Worm (Caenorhabditis elegans) whole organism, L1 larva: ENCODE results near the gene F08G2.7.
A peak's percentile ranks its signal among the peaks of the same experiment; 100 is the strongest.

Source experiments
- C04F5.9 ChIP-seq: sonication (generic microtip); optimal IDR thresholded peaks from 2 replicates; lab custom pipeline; 2016; ENCODE audit warnings: missing genetic modification characterization, missing compliant biosample characterization
- C16A3.4 ChIP-seq: fragments of 150-350 bp; optimal IDR thresholded peaks from 2 replicates; lab custom pipeline; 2014; ENCODE audit warnings: missing biosample characterization, missing genetic modification characterization
- F16B12.6 ChIP-seq: fragments of 150-350 bp; optimal IDR thresholded peaks from 2 replicates; lab custom pipeline; 2014; ENCODE audit warnings: missing biosample characterization, missing genetic modification characterization
- Y116A8C.19 ChIP-seq: sonication (generic microtip); optimal IDR thresholded peaks from 2 replicates; lab custom pipeline; 2016; ENCODE audit warnings: missing compliant biosample characterization, missing genetic modification characterization, borderline replicate concordance
- alr-1 ChIP-seq: fragments of 200-800 bp; sonication (Bioruptor generic); optimal IDR thresholded peaks from 2 replicates; lab custom pipeline; 2018; ENCODE audit warnings: borderline replicate concordance, mild to moderate bottlenecking, missing genetic modification characterization, missing compliant biosample characterization
- blmp-1 ChIP-seq: fragments of 150-350 bp; optimal IDR thresholded peaks from 2 replicates; lab custom pipeline; 2014; ENCODE audit warnings: missing biosample characterization, missing genetic modification characterization
- ceh-63 ChIP-seq: fragments of 200-800 bp; sonication (Bioruptor generic); optimal IDR thresholded peaks from 2 replicates; lab custom pipeline; 2018; ENCODE audit warnings: mild to moderate bottlenecking, missing genetic modification characterization, missing compliant biosample characterization
- ceh-8 ChIP-seq: fragments of 200-800 bp; sonication (Bioruptor generic); optimal IDR thresholded peaks from 2 replicates; lab custom pipeline; 2018; ENCODE audit warnings: mild to moderate bottlenecking, missing genetic modification characterization, moderate library complexity, missing compliant biosample characterization
- ces-1 ChIP-seq: fragments of 150-350 bp; optimal IDR thresholded peaks from 2 replicates; lab custom pipeline; 2014; ENCODE audit warnings: missing biosample characterization, missing genetic modification reagents, missing genetic modification characterization
- dpl-1 ChIP-seq, 3 experiments: fragments of 150-350 bp in 2 of 3; sonication (generic microtip) in 1 of 3; optimal IDR thresholded peaks; 2 replicates each; lab custom pipeline; 2014 to 2017; ENCODE audit warnings: missing biosample characterization in 3 of 3, missing genetic modification characterization in 3 of 3, missing genetic modification reagents in 3 of 3
- dsc-1 ChIP-seq: sonication (generic microtip); optimal IDR thresholded peaks from 2 replicates; lab custom pipeline; 2016; ENCODE audit warnings: mild to moderate bottlenecking, missing genetic modification characterization, missing compliant biosample characterization
- efl-1 ChIP-seq, 4 experiments: fragments of 150-350 bp; optimal IDR thresholded peaks in 3 of 4; peaks in 1 of 4; 1 replicate in 1 of 4; 2 replicates in 3 of 4; lab custom pipeline; 2014; ENCODE audit warnings: missing biosample characterization in 2 of 4, missing genetic modification characterization in 2 of 4, missing genetic modification reagents in 2 of 4
- elt-2 ChIP-seq: sonication (generic microtip); optimal IDR thresholded peaks from 2 replicates; lab custom pipeline; 2016; ENCODE audit warnings: missing genetic modification characterization, mild to moderate bottlenecking, inconsistent platforms, missing compliant biosample characterization, missing genetic modification reagents
- elt-3 ChIP-seq, 6 experiments: fragments of 150-350 bp in 1 of 6; sonication (generic microtip); optimal IDR thresholded peaks; 2 replicates each; lab custom pipeline; 2017 to 2018; ENCODE audit warnings: missing biosample characterization in 6 of 6, missing genetic modification characterization in 6 of 6, inconsistent platforms in 1 of 6
- ets-5 ChIP-seq: fragments of 200-800 bp; sonication (Bioruptor generic); IDR thresholded peaks from 2 replicates; pipeline ENCODE4 v1.3.6; 2022; ENCODE audit warnings: missing genetic modification characterization, missing compliant biosample characterization
- fkh-4 ChIP-seq: sonication (generic microtip); optimal IDR thresholded peaks from 2 replicates; lab custom pipeline; 2016; ENCODE audit warnings: missing compliant biosample characterization, missing genetic modification characterization, borderline replicate concordance
- fkh-8 ChIP-seq: sonication (generic microtip); optimal IDR thresholded peaks from 2 replicates; lab custom pipeline; 2016; ENCODE audit warnings: mild to moderate bottlenecking, missing genetic modification characterization, missing compliant biosample characterization
- fos-1 ChIP-seq: fragments of 150-350 bp; optimal IDR thresholded peaks from 2 replicates; lab custom pipeline; 2014; ENCODE audit warnings: missing biosample characterization, missing genetic modification characterization
- hlh-4 ChIP-seq: sonication (generic microtip); optimal IDR thresholded peaks from 2 replicates; lab custom pipeline; 2016; ENCODE audit warnings: mild to moderate bottlenecking, missing genetic modification characterization, missing compliant biosample characterization
- jun-1 ChIP-seq: fragments of 150-350 bp; optimal IDR thresholded peaks from 2 replicates; lab custom pipeline; 2014; ENCODE audit warnings: missing biosample characterization, missing genetic modification reagents, missing genetic modification characterization
- lin-14 ChIP-seq: fragments of 200-800 bp; sonication (Bioruptor generic); optimal IDR thresholded peaks from 2 replicates; lab custom pipeline; 2018; ENCODE audit warnings: mild to moderate bottlenecking, missing genetic modification characterization, moderate library complexity, missing compliant biosample characterization
- lin-39 ChIP-seq: fragments of 150-350 bp; optimal IDR thresholded peaks from 2 replicates; lab custom pipeline; 2014; ENCODE audit warnings: missing biosample characterization, missing genetic modification reagents, missing genetic modification characterization
- lir-3 ChIP-seq: sonication (generic microtip); optimal IDR thresholded peaks from 2 replicates; lab custom pipeline; 2016; ENCODE audit warnings: mild to moderate bottlenecking, missing genetic modification characterization, moderate library complexity, missing compliant biosample characterization; ENCODE audit not compliant: poor library complexity
- mab-9 ChIP-seq: fragments of 200-800 bp; sonication (Bioruptor generic); IDR thresholded peaks from 2 replicates; pipeline ENCODE4 v1.3.6; 2022; ENCODE audit warnings: missing genetic modification reagents, missing genetic modification characterization, missing compliant biosample characterization
- mef-2 ChIP-seq: fragments of 150-350 bp; optimal IDR thresholded peaks from 2 replicates; lab custom pipeline; 2014; ENCODE audit warnings: missing biosample characterization, missing genetic modification characterization
- mep-1 ChIP-seq: fragments of 150-350 bp; optimal IDR thresholded peaks from 2 replicates; lab custom pipeline; 2014; ENCODE audit warnings: missing biosample characterization, missing genetic modification characterization
- nhr-11 ChIP-seq: fragments of 150-350 bp; optimal IDR thresholded peaks from 2 replicates; lab custom pipeline; 2014; ENCODE audit warnings: missing biosample characterization, missing genetic modification characterization
- nhr-19 ChIP-seq: fragments of 200-800 bp; sonication (Bioruptor generic); conservative IDR thresholded peaks from 2 replicates; pipeline ENCODE4 v1.3.6; 2022; ENCODE audit warnings: missing genetic modification characterization, missing compliant biosample characterization
- nhr-20 ChIP-seq: sonication (generic microtip); optimal IDR thresholded peaks from 2 replicates; lab custom pipeline; 2016; ENCODE audit warnings: mild to moderate bottlenecking, missing genetic modification characterization, missing compliant biosample characterization
- nhr-71 ChIP-seq: sonication (generic microtip); optimal IDR thresholded peaks from 2 replicates; lab custom pipeline; 2016; ENCODE audit warnings: mild to moderate bottlenecking, missing genetic modification characterization, moderate library complexity, missing compliant biosample characterization
- nhr-77 ChIP-seq: fragments of 150-350 bp; optimal IDR thresholded peaks from 2 replicates; lab custom pipeline; 2014; ENCODE audit warnings: missing biosample characterization, missing genetic modification characterization
- nhr-84 ChIP-seq: sonication (generic microtip); optimal IDR thresholded peaks from 2 replicates; lab custom pipeline; 2017; ENCODE audit warnings: missing biosample characterization, missing genetic modification characterization
- nhr-85 ChIP-seq: sonication (generic microtip); peaks from one replicate; lab custom pipeline; 2016; ENCODE audit warnings: missing genetic modification characterization, inconsistent platforms, missing compliant biosample characterization
- pqm-1 ChIP-seq: sonication (generic microtip); optimal IDR thresholded peaks from 3 replicates; lab custom pipeline; 2017; ENCODE audit warnings: missing biosample characterization, missing genetic modification characterization
- skn-1 ChIP-seq: fragments of 150-350 bp; optimal IDR thresholded peaks from 2 replicates; lab custom pipeline; 2014; ENCODE audit warnings: missing biosample characterization, missing genetic modification characterization
- snpc-4 ChIP-seq: fragments of 150-350 bp; optimal IDR thresholded peaks from 2 replicates; lab custom pipeline; 2014; ENCODE audit warnings: missing biosample characterization, missing genetic modification characterization
- sptf-1 ChIP-seq: fragments of 150-350 bp; optimal IDR thresholded peaks from 2 replicates; lab custom pipeline; 2014; ENCODE audit warnings: missing biosample characterization, missing genetic modification characterization
- sup-37 ChIP-seq: fragments of 200-800 bp; sonication (Bioruptor generic); optimal IDR thresholded peaks from 2 replicates; lab custom pipeline; 2018; ENCODE audit warnings: mild to moderate bottlenecking, missing genetic modification characterization, missing compliant biosample characterization
- tbx-2 ChIP-seq: sonication (generic microtip); optimal IDR thresholded peaks from 2 replicates; lab custom pipeline; 2016; ENCODE audit warnings: missing genetic modification characterization, missing compliant biosample characterization
- unc-62 ChIP-seq: fragments of 150-350 bp; optimal IDR thresholded peaks from 2 replicates; lab custom pipeline; 2014; ENCODE audit warnings: missing biosample characterization, missing genetic modification reagents, missing genetic modification characterization
- unc-98 ChIP-seq: fragments of 200-800 bp; sonication (Bioruptor generic); IDR thresholded peaks from 2 replicates; pipeline ENCODE4 v1.3.6; 2022; ENCODE audit warnings: missing genetic modification characterization, missing compliant biosample characterization
- vab-15 ChIP-seq: sonication (generic microtip); optimal IDR thresholded peaks from 2 replicates; lab custom pipeline; 2017; ENCODE audit warnings: missing genotype, mild to moderate bottlenecking, missing genetic modification characterization, missing compliant biosample characterization
- xbp-1 ChIP-seq: sonication (generic microtip); optimal IDR thresholded peaks from 2 replicates; lab custom pipeline; 2016; ENCODE audit warnings: missing genetic modification characterization, missing compliant biosample characterization
- zag-1 ChIP-seq: fragments of 150-350 bp; optimal IDR thresholded peaks from 2 replicates; lab custom pipeline; 2014; ENCODE audit warnings: missing biosample characterization, missing genetic modification characterization
- ztf-4 ChIP-seq: fragments of 150-350 bp; optimal IDR thresholded peaks from 2 replicates; lab custom pipeline; 2014; ENCODE audit warnings: missing biosample characterization, missing genetic modification characterization

F08G2.7 gene

DNA sequence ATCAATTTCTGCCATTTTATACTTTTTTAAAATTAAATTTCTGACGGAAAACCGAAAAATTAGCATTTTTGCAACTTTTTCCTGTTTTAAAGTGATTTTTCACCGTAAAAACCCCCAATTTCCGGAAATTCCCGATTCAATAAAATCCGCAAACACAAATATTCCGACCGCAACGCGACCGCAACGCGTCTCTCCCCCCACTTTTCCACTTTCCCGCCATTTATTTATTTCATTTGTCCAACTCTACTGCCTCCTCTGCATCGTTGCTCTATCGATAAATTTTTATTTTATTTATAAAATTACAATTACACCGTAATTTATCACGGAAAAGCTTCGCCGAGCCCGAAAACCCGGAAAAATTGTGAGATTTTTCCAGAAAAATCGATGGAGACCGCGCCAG, 47.3 kb upstream of the F08G2.7 start, which contains the start of gene mcd-1 (continued):
- TF ChIP-seq mep-1 (tag; lab: Kevin White, UChicago) = peak; percentile 26
- TF ChIP-seq efl-1 (optimal IDR thresholded peaks at IDR 0.05; lab: Kevin White, UChicago) = peak; percentile 80 to 98
- TF ChIP-seq efl-1 (GFP tag; optimal IDR thresholded peaks at IDR 0.05 in 1 of 2; lab: Kevin White, UChicago) = peak; percentile 80 to 97
- no peak for TF ChIP-seq fkh-4 (tag; lab: Kevin White, UChicago)
- TF ChIP-seq lin-39 (tag; lab: Kevin White, UChicago) = no peak
- TF ChIP-seq jun-1 (tag; lab: Kevin White, UChicago) = no peak
- no peak for TF ChIP-seq ztf-4 (tag; lab: Kevin White, UChicago)
- TF ChIP-seq ceh-63 (GFP tag; lab: Kevin White, UChicago) = no peak
- no peak for TF ChIP-seq unc-98 (GFP tag; lab: Robert Waterston, UW)
- no peak for TF ChIP-seq sup-37 (GFP tag; lab: Kevin White, UChicago)
- TF ChIP-seq nhr-85 (tag; lab: Kevin White, UChicago) = peak; percentile 69
- peak; percentile 22 for TF ChIP-seq F16B12.6
- peak; percentile 87 for TF ChIP-seq nhr-77
- TF ChIP-seq pqm-1 (tag; lab: Kevin White, UChicago) = no peak
- peak; percentile 66 for TF ChIP-seq blmp-1
- no peak for TF ChIP-seq elt-2 (tag; lab: Kevin White, UChicago)
- no peak for TF ChIP-seq dsc-1 (tag; lab: Kevin White, UChicago)
- TF ChIP-seq nhr-84 = no peak
- TF ChIP-seq tbx-2 = peak; percentile 32
- peak; percentile 47 for TF ChIP-seq xbp-1 (tag; lab: Kevin White, UChicago)
- TF ChIP-seq lin-14 = no peak
- TF ChIP-seq elt-3 (tag; optimal IDR thresholded peaks at IDR 0.05; lab: Kevin White, UChicago) = peak in 1 of 6 experiments; percentile 6
- peak; percentile 75 for TF ChIP-seq nhr-71
- TF ChIP-seq zag-1 (tag; lab: Kevin White, UChicago) = no peak
- no peak for TF ChIP-seq ceh-8 (GFP tag; lab: Kevin White, UChicago)
- TF ChIP-seq fos-1 (tag; lab: Kevin White, UChicago) = peak; percentile 5
- TF ChIP-seq nhr-19 (GFP tag; lab: Robert Waterston, UW) = peak; percentile 17; the same call in 1 of the 2 replicates
- TF ChIP-seq hlh-4 (tag; lab: Kevin White, UChicago) = no peak
- TF ChIP-seq sptf-1 (tag; lab: Kevin White, UChicago) = no peak
- peak; percentile 66 for TF ChIP-seq fkh-8 (tag; lab: Kevin White, UChicago)
- TF ChIP-seq ets-5 (GFP tag; lab: Robert Waterston, UW) = no peak
- peak; percentile 59 for TF ChIP-seq C16A3.4 (tag; lab: Kevin White, UChicago)
- no peak for TF ChIP-seq Y116A8C.19
- TF ChIP-seq alr-1 = no peak
- peak; percentile 48 for TF ChIP-seq nhr-20
- peak; percentile 43 for TF ChIP-seq skn-1 (tag; lab: Kevin White, UChicago)
- TF ChIP-seq C04F5.9 = no peak
- TF ChIP-seq mef-2 = no peak
- TF ChIP-seq dpl-1 (GFP tag; optimal IDR thresholded peaks at IDR 0.05; lab: Kevin White, UChicago) = peak; percentile 81 to 90 (median 81)
- no peak for TF ChIP-seq ces-1 (GFP tag; lab: Kevin White, UChicago)
- no peak for TF ChIP-seq nhr-11
- TF ChIP-seq snpc-4 (tag; lab: Kevin White, UChicago) = no peak
- TF ChIP-seq unc-62 (GFP tag; lab: Kevin White, UChicago) = no peak
- TF ChIP-seq mab-9 (GFP tag; lab: Robert Waterston, UW) = no peak
- TF ChIP-seq lir-3 = no peak
- no peak for TF ChIP-seq vab-15 (tag; lab: Kevin White, UChicago)
